Worm (Caenorhabditis elegans): Measurements from ENCODE around the gene F59F4.3.

Gene F59F4.3

DNA sequence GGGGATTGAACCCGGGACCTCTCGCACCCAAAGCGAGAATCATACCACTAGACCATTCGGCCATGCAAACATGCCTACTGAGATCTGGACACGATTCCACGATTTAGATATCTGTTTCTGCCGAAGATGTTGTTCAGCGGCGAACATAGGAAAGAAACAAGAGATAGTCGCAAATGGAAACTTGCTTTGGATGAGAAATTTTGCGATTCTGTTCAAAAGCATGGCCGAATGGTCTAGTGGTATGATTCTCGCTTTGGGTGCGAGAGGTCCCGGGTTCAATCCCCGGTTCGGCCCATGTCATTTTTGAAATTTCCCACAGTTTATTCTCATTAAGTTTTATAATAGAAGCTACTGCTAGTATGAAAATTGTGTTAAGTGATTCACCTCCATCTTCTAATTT is 50.8 kb downstream of the F59F4.3 start (continued):
- no peak for TF ChIP-seq sea-2 (GFP tag; IDR thresholded peaks at IDR 0.05)
- TF ChIP-seq F52B5.7 (tag; optimal IDR thresholded peaks at IDR 0.05) = no peak
- peak; percentile 61 for TF ChIP-seq rpc-1 (optimal IDR thresholded peaks at IDR 0.05)
- TF ChIP-seq rpc-1 (tag; optimal IDR thresholded peaks at IDR 0.05) = peak; percentile 74
- no peak for TF ChIP-seq ztf-28 (GFP tag; IDR thresholded peaks at IDR 0.05)
- TF ChIP-seq hmg-1.2 (GFP tag; IDR thresholded peaks at IDR 0.05) = peak; percentile 52
- no peak for TF ChIP-seq tbx-9 (tag; optimal IDR thresholded peaks at IDR 0.05; ENCODE audit: borderline replicate concordance)
- no peak for TF ChIP-seq C17E4.6 (GFP tag; IDR thresholded peaks at IDR 0.05)
- TF ChIP-seq B0035.1 (tag; optimal IDR thresholded peaks at IDR 0.05) = no peak
- 0 out of 2 replicates have a peak, but pooled peaks have one; percentile 27 for TF ChIP-seq cebp-1 (GFP tag; IDR thresholded peaks at IDR 0.05)
- no peak for TF ChIP-seq cebp-1 (tag; optimal IDR thresholded peaks at IDR 0.05)
- TF ChIP-seq him-1 (tag; optimal IDR thresholded peaks at IDR 0.05) = peak; percentile 4
- no peak for TF ChIP-seq F39B2.1 (GFP tag; IDR thresholded peaks at IDR 0.05)
- no peak for TF ChIP-seq egrh-3 (GFP tag; IDR thresholded peaks at IDR 0.05)
- TF ChIP-seq lsl-1 (GFP tag; optimal IDR thresholded peaks at IDR 0.05) = no peak
- TF ChIP-seq mcd-1 (GFP tag; IDR thresholded peaks at IDR 0.05) = 0 out of 2 replicates have a peak, but pooled peaks have one; percentile 23
- TF ChIP-seq atf-7 (tag; optimal IDR thresholded peaks at IDR 0.05) = no peak
- no peak for TF ChIP-seq ceh-91 (GFP tag; IDR thresholded peaks at IDR 0.05)
- no peak for TF ChIP-seq let-526 (GFP tag; IDR thresholded peaks at IDR 0.05)
- no peak for TF ChIP-seq athp-1 (tag; optimal IDR thresholded peaks at IDR 0.05)
- TF ChIP-seq bed-2 (GFP tag; IDR thresholded peaks at IDR 0.05) = no peak
- TF ChIP-seq F37B4.10 (GFP tag; IDR thresholded peaks at IDR 0.05) = 0 out of 2 replicates have a peak, but pooled peaks have one; percentile 28
- TF ChIP-seq die-1 (tag; optimal IDR thresholded peaks at IDR 0.05) = peak; percentile 11

DNA sequence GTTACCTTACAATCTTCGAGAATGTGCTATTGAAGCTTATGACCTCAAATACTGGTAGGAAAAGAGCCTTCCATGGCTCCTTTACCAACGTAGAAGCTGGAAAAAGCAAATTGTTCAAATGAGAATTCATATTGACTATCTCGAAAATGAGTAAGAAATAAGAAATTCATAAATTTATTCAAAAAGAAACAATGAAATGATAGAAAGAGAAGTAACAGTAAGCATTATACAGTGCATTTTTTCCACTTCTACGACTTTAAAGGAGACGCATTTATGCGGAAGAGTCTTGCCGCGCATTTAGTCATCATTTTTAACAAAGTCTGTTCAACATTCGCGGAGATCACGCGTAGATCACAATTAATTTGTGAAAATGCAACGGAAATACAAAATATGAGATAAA is 52.4 kb downstream of the F59F4.3 start, which contains the start of gene Y7A5A.10:
Gene Y7A5A.10 (minus strand): TSS at position 101 of the 400 bp plus-strand sequence.
- TF ChIP-seq lin-26 (GFP tag; IDR thresholded peaks at IDR 0.05) (no peak), bed-2 (GFP tag; IDR thresholded peaks at IDR 0.05) (no peak), hlh-26 (GFP tag; conservative IDR thresholded peaks at IDR 0.05) (no peak), K11D2.4 (GFP tag; IDR thresholded peaks at IDR 0.05) (no peak), dpl-1 (GFP tag; optimal IDR thresholded peaks at IDR 0.05) (no peak), Y56A3A.18 (GFP tag; IDR thresholded peaks at IDR 0.05) (no peak), attf-5 (GFP tag; optimal IDR thresholded peaks at IDR 0.05) (no peak), atf-7 (tag; optimal IDR thresholded peaks at IDR 0.05) (no peak), mcd-1 (GFP tag; IDR thresholded peaks at IDR 0.05) (no peak), zim-3 (tag; optimal IDR thresholded peaks at IDR 0.05) (no peak), snpc-1.3 (tag; optimal IDR thresholded peaks at IDR 0.05; ENCODE audit: insufficient read depth) (no peak), nfya-2 (GFP tag; IDR thresholded peaks at IDR 0.05) (no peak), F39B2.1 (GFP tag; IDR thresholded peaks at IDR 0.05) (no peak), B0261.1 (tag; optimal IDR thresholded peaks at IDR 0.05) (no peak)
